Worm (Caenorhabditis elegans): ENCODE measurements around the gene pap-3.

Gene pap-3

DNA sequence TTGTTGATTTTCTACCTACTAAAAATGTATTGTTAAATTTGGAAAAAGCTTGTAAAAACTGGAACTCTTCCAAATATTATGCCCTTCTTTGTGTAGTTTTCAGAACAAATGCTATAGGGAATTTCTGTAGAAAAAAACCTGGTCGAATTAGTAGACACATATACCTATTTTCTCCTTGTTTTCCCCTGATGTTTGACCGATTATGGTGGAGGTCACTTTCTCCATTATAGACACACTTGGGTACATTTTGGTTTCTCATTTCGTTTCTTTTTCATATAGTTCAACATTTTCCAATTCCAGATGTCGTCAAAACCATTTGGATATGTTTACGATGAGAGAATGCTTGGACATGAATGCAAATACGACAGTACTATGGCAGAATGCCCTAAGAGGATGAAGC is 17.6 kb downstream of the pap-3 start, which contains the start of gene hda-5:
Gene hda-5, plus strand, starts transcription at position 301 of the 400 bp plus-strand sequence.
- TF ChIP-seq ZK546.5 (tag; optimal IDR thresholded peaks at IDR 0.05) (no peak), sea-2 (GFP tag; optimal IDR thresholded peaks at IDR 0.05) (no peak), fos-1 (tag; optimal IDR thresholded peaks at IDR 0.05) (no peak), eor-1 (tag; optimal IDR thresholded peaks at IDR 0.05) (no peak)

DNA sequence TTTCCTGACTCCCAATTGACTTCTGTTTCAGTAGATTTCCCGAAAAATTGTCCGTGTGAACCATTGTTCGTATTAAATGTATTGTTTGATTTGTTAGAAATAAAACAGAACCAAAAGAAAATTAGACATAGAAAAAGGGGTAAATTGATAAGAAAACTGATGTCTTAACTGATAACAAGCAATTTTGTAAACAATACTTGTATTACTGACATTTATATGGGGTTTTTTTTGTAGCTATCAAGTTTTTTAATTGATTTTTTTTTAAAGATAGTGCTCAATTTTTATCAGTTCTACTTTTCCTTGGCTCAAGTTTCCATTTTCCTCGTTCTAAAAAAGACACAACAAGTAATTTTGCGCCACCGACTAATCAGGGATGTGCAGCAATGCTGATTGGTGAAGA is 19.2 kb downstream of the pap-3 start:
- TF ChIP-seq pha-4 (tag; optimal IDR thresholded peaks at IDR 0.05) (peak; percentile 90), pqm-1 (tag; optimal IDR thresholded peaks at IDR 0.05) (peak; percentile 58), ztf-11 (tag; optimal IDR thresholded peaks at IDR 0.05) (no peak), elt-2 (tag; optimal IDR thresholded peaks at IDR 0.05) (peak; percentile 92)

DNA sequence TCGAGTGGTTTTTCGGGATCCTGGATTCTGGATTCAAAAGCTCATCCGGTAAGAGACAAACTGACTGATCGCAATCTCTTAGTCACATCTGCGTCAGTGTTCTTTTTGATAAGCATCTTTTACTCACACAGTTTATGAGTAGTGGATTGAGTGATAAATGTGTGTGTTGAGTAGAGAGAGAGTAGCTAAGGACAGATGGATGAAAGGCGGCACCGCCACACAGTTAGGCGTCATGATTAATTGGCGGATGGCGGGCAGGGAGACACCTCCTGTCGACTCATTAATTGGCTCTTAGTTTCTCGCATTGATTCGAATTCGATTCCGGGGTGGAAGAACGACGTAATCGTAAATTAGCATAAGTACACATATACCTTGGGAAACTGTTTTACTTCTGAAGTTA is 22.0 kb downstream of the pap-3 start:
- TF ChIP-seq nhr-76 (tag; optimal IDR thresholded peaks at IDR 0.05) (no peak), unc-39 (tag; optimal IDR thresholded peaks at IDR 0.05) (no peak), lin-39 (tag; optimal IDR thresholded peaks at IDR 0.05) (peak; percentile 44)

DNA sequence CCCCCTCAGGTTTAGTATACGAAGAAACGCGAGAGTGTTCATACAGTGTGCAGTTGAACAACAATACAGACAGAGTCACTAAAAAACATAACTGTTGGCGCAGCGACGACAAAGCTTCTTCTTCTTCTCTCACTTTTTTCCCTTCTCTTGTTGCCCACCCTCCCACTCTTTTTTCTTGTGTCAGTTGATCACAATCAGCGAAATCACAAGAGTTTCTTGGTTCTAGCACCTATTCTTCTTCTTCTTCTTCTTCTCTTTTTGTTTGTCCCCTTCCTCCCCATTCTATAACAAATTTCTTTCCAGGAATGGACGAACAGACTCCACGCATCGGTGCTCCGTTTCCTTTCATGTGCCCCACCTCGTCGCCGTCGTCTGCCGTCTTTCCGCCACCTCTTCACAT is 25.9 kb downstream of the pap-3 start, which contains the start of gene F43G6.4:
Gene F43G6.4, plus strand, starts transcription at position 301 of the 400 bp plus-strand sequence.
- TF ChIP-seq nfya-1 (tag; optimal IDR thresholded peaks at IDR 0.05; ENCODE audit: insufficient read depth) (no peak), ztf-11 (tag; optimal IDR thresholded peaks at IDR 0.05) (no peak), pqm-1 (tag; optimal IDR thresholded peaks at IDR 0.05) (no peak), fkh-2 (tag; optimal IDR thresholded peaks at IDR 0.05) (no peak), ama-1 (optimal IDR thresholded peaks at IDR 0.05) (no peak)

DNA sequence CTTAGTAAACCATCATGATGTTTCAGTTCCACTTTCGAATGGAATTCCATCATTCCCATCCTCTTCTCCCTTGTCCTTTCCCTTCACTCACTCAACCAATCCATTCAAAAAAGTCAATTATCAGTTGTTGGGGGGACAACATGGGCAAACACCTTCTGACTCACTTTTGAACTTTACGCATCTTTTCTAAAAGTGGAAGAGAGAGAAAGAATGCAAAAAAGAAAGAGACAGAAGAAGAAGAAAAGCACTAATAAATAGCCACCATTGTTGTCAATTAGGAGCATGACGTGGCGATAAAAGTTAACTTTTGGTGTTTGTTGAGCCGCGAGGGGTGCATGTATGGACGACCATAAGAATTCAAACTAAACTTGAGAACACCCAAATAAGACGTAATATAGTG is 28.4 kb downstream of the pap-3 start:
- TF ChIP-seq lin-39 (tag; optimal IDR thresholded peaks at IDR 0.05) (no peak), pha-4 (tag; optimal IDR thresholded peaks at IDR 0.05) (peak; percentile 41), lsy-12 (tag; optimal IDR thresholded peaks at IDR 0.05) (no peak), fkh-10 (GFP tag; optimal IDR thresholded peaks at IDR 0.05) (no peak), nhr-25 (tag; optimal IDR thresholded peaks at IDR 0.05) (no peak)

DNA sequence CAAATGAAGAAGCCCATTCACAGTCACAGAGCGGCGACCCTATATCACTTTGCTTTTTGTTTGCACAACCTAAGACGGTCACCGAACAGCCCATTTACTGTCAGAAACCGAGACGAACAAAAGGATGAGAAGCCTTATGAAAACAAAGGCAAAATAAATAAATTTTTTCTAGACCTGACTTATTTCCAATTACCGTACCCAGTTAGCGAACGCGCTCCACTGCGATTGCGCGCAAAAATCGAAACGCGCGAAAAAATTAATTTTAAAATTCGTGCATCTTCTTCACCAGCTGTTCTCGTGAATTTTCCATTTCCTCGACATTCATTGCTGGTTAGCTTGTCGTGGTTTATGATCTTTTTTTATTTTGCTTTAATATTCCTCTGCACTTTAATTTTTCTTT is 33.9 kb downstream of the pap-3 start, which contains the start of gene F43G6.16:
Gene F43G6.16, minus strand, starts transcription at position 141 of the 400 bp plus-strand sequence.
- TF ChIP-seq mml-1 (tag; optimal IDR thresholded peaks at IDR 0.05): no peak
- TF ChIP-seq nfya-1 (tag; optimal IDR thresholded peaks at IDR 0.05; ENCODE audit: insufficient read depth): peak; percentile 21
- TF ChIP-seq nhr-25 (tag; optimal IDR thresholded peaks at IDR 0.05): no peak
- TF ChIP-seq pha-4 (tag; optimal IDR thresholded peaks at IDR 0.05): peak; percentile 55
- TF ChIP-seq ama-1 (optimal IDR thresholded peaks at IDR 0.05): no peak
- no peak for TF ChIP-seq egl-27 (tag; optimal IDR thresholded peaks at IDR 0.05)

DNA sequence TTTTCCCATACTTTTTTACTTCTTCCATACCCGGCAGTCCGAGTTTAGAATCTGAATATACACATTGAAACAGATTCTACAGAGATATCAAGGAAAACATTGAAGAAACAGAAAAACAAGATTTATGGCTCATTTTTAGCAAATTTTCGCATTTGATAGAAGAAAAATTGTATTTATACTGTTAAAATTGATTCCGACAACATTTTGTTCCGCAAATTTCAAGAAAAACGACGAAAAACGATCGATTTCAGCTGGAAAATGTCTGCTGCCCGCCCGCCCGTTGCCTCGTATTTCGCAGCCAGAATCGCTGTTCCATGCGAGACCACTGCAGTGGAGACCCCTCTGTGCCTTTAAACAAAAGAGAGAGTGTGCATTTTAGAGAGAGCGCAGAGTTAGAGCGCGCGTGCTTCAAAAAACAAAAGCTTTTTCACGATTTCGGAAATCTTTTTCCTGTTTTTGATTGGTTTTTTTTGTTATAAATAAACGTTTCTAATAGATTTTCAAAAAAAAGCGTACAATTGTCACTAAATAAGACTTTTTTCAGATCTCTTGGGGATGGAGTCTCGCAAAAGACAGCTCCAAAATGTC is 38.4 kb downstream of the pap-3 start, which contains the start of the genes patr-1 and dna-2:
Gene patr-1, minus strand, starts transcription at position 51 of the 588 bp plus-strand sequence.
Gene dna-2, plus strand, starts transcription at position 538 of the 588 bp plus-strand sequence.
- TF ChIP-seq skn-1 (tag; optimal IDR thresholded peaks at IDR 0.05) (peak; percentile 45), sea-2 (GFP tag; optimal IDR thresholded peaks at IDR 0.05) (no peak), ztf-4 (tag; optimal IDR thresholded peaks at IDR 0.05) (no peak), hmg-11 (tag; optimal IDR thresholded peaks at IDR 0.05) (peak; percentile 36), nfya-1 (tag; optimal IDR thresholded peaks at IDR 0.05; ENCODE audit: insufficient read depth) (peak; percentile 85), elt-2 (tag; optimal IDR thresholded peaks at IDR 0.05) (peak; percentile 31), eor-1 (tag; optimal IDR thresholded peaks at IDR 0.05) (no peak), ceh-28 (tag; optimal IDR thresholded peaks at IDR 0.05) (no peak), elt-3 (tag; optimal IDR thresholded peaks at IDR 0.05) (no peak), daf-12 (tag; optimal IDR thresholded peaks at IDR 0.05) (no peak), nhr-23 (tag; optimal IDR thresholded peaks at IDR 0.05) (peak; percentile 48), nhr-25 (tag; optimal IDR thresholded peaks at IDR 0.05) (peak; percentile 49), zag-1 (tag; optimal IDR thresholded peaks at IDR 0.05) (no peak), pha-4 (tag; optimal IDR thresholded peaks at IDR 0.05) (peak; percentile 77), aly-2 (tag; optimal IDR thresholded peaks at IDR 0.05) (no peak), fos-1 (tag; optimal IDR thresholded peaks at IDR 0.05) (no peak), R02D3.7 (tag; optimal IDR thresholded peaks at IDR 0.05) (peak; percentile 43), mml-1 (tag; optimal IDR thresholded peaks at IDR 0.05) (no peak), unc-62 (GFP tag; optimal IDR thresholded peaks at IDR 0.05) (no peak), mdl-1 (tag; optimal IDR thresholded peaks at IDR 0.05) (no peak), lin-15B (tag; optimal IDR thresholded peaks at IDR 0.05) (peak; percentile 78), nhr-76 (tag; optimal IDR thresholded peaks at IDR 0.05) (no peak), egl-27 (tag; optimal IDR thresholded peaks at IDR 0.05) (no peak), egl-5 (tag; optimal IDR thresholded peaks at IDR 0.05) (peak; percentile 5), jun-1 (tag; optimal IDR thresholded peaks at IDR 0.05) (no peak), snpc-4 (tag; optimal IDR thresholded peaks at IDR 0.05) (no peak), pqm-1 (tag; optimal IDR thresholded peaks at IDR 0.05) (no peak), fkh-10 (GFP tag; optimal IDR thresholded peaks at IDR 0.05) (no peak), ama-1 (optimal IDR thresholded peaks at IDR 0.05) (no peak), nhr-11 (tag; optimal IDR thresholded peaks at IDR 0.05) (no peak), lsy-12 (tag; optimal IDR thresholded peaks at IDR 0.05) (no peak), nhr-43 (tag; optimal IDR thresholded peaks at IDR 0.05; ENCODE audit: poor library complexity, severe bottlenecking) (peak; percentile 19)
